Worm (Caenorhabditis elegans): ENCODE results near the gene D2096.10.

ce11 chrIV:8339636-8340035 is 49.4 kb downstream of the D2096.10 start, which contains the start of gene lgc-6:
- TF ChIP-seq klf-2 (GFP tag; conservative IDR thresholded peaks at IDR 0.05) (no peak), ztf-29 (GFP tag; IDR thresholded peaks at IDR 0.05) (no peak), tab-1 (GFP tag; IDR thresholded peaks at IDR 0.05) (no peak)
